Worm (Caenorhabditis elegans): ENCODE results near the gene fbxb-34.

DNA sequence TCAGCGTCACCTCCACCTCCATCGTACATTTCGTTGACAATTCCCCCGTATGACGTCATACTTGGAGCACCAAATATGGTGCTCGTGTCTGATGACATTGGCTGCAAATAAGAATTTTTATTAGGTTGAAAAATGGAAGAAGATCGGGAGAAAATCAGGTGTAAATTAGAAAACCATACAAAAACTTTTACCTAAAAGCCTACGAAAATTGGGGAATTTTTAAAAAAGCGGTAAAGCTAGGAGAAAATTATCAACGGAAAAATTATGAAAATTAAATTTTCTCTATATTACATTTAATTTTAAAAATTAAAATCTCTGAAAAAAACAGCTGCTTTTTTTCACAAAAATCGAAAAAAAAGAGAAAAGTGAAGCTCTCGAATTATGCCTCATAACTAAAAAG, 36.8 kb downstream of the fbxb-34 start, which contains the start of gene T04B8.5:
- TF ChIP-seq elt-3 (tag; optimal IDR thresholded peaks at IDR 0.05) = no peak
- no peak for TF ChIP-seq unc-130 (tag; optimal IDR thresholded peaks at IDR 0.05)
- no peak for TF ChIP-seq zag-1 (tag; optimal IDR thresholded peaks at IDR 0.05)
- no peak for TF ChIP-seq nhr-11 (tag; optimal IDR thresholded peaks at IDR 0.05)
